Fruit fly (Drosophila melanogaster): ENCODE measurements around the gene Trm1.

The Trm1 gene

dm6 chr2L:12427487-12428101 is at the start of gene Trm1, which contains the start of gene CG5446:
Gene Trm1, plus strand, starts transcription at chr2L:12428028.
Gene CG5446, minus strand, starts transcription at chr2L:12427709.
- TF ChIP-seq noc (tag; optimal IDR thresholded peaks at IDR 0.05) = peak; percentile 78

dm6 chr2L:12392406-12392805 is 35.4 kb upstream of the Trm1 start:
- TF ChIP-seq noc (tag; optimal IDR thresholded peaks at IDR 0.05) = no peak

DNA sequence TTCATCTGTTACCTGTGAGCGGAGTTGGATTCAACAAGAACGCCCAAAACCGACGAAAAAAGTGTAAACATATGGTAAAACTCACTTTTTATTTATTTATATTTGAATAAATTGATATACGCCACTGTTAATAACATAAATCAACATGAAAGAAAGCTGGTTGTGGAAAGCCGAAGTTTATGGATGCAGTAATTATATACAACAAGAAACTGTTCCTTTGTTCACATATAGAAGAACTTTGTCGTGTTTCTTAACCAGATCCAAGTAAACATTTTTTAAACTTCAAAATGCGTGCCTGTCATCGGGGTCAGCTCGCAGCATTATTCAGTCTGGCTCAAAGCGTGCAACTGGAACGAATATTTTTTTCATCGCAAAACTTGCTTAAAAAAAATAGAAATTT is 29.9 kb upstream of the Trm1 start, which contains the start of gene Pkd2:
TSS of gene Pkd2 (plus strand) at position 301 of the 400 bp plus-strand sequence.
- no peak for TF ChIP-seq noc (tag; optimal IDR thresholded peaks at IDR 0.05)

- TF ChIP-seq noc (tag; optimal IDR thresholded peaks at IDR 0.05) = no peak
Observed at dm6 chr2L:12404555-12405077, 23.2 kb upstream of the Trm1 start.

DNA sequence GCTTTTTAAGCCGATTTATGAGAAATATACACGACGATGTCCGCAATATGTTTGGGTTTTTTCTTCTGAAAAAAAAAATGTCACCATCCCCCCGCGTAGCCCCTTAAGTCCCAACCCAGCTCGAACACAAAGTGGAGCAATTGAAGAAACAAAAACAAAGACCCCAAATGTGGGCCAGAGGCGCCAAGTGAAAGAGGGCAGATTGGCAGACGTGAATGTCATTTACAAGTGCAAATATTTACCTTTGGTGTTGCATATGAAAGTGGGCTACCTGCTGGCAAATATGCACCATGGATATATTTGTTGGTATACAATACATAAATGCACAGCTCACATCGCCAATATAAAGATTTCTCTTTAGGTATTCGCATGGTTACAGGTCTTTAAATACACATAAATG is 17.1 kb upstream of the Trm1 start:
- TF ChIP-seq noc (tag; optimal IDR thresholded peaks at IDR 0.05) = no peak

- no peak for TF ChIP-seq noc (tag; optimal IDR thresholded peaks at IDR 0.05)
Observed at dm6 chr2L:12413899-12414298, 13.9 kb upstream of the Trm1 start.

dm6 chr2L:12415485-12416137 is 12.2 kb upstream of the Trm1 start:
- no peak for TF ChIP-seq noc (tag; optimal IDR thresholded peaks at IDR 0.05)

- TF ChIP-seq noc (tag; optimal IDR thresholded peaks at IDR 0.05) = no peak
Observed at dm6 chr2L:12421188-12421587, 6.6 kb upstream of the Trm1 start.

dm6 chr2L:12421793-12422691 is 5.8 kb upstream of the Trm1 start:
- no peak for TF ChIP-seq noc (tag; optimal IDR thresholded peaks at IDR 0.05)

dm6 chr2L:12423106-12423836 is 4.6 kb upstream of the Trm1 start, which contains the start of gene vir-1:
Gene vir-1, minus strand, starts transcription at chr2L:12423439.
- no peak for TF ChIP-seq noc (tag; optimal IDR thresholded peaks at IDR 0.05)

- TF ChIP-seq noc (tag; optimal IDR thresholded peaks at IDR 0.05) = no peak
Observed at dm6 chr2L:12424555-12424954, 3.3 kb upstream of the Trm1 start, which contains the start of gene Fam92. Gene Fam92, plus strand, starts transcription at chr2L:12424904.

DNA sequence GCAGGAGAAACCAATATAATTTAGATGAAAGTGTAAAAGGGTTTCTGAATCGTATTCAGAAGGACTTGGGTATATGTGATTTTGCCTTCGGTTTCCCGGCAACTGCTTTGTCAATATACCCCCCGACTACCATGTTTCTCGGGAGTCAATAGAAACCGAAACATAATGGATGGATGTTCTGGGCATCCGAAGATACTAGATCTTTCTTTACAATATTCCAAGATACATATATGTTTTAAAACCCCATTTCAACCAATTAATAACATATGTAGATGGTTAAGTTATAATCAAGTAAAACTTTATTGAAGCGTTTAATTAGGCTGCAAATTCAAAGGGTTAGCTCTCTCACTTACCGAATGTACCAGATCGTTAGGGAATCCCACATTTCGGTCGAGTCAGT is 3.0 kb downstream of the Trm1 start, which contains the start of gene CG5435:
TSS of gene CG5435 (minus strand) at position 101 of the 400 bp plus-strand sequence.
- no peak for TF ChIP-seq noc (tag; optimal IDR thresholded peaks at IDR 0.05)

- TF ChIP-seq noc (tag; optimal IDR thresholded peaks at IDR 0.05) = peak; percentile 44
Observed at dm6 chr2L:12433712-12434534, 6.1 kb downstream of the Trm1 start, which contains the start of gene eRF3. Gene eRF3, plus strand, starts transcription at chr2L:12434452.

DNA sequence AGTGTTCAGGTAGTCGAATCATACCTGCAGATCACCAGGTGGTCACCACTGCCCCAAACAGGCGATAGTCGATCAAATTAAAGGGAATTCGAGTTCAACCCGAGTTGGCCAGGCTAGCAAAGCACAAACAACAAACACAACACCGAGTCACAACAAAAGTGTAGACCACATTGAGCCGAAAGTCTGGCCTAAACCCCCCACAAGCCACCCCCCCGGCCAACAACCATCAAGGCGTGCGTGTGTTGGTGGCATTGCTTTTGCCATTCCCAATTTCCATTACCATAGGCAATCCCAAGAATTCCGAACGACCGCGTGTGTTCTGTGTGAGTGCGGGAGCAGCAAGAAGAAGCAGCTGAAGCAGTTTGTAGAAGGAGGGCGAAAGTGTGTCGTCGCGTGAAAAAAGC is 6.7 kb downstream of the Trm1 start, which contains the start of gene SC35:
TSS of gene SC35 (minus strand) at position 131 of the 404 bp plus-strand sequence.
- no peak for TF ChIP-seq noc (tag; optimal IDR thresholded peaks at IDR 0.05)

All from whole organism, larva.